Fruit fly (Drosophila melanogaster): Measurements from ENCODE around the gene CG10492.

Gene CG10492

dm6 chr2L:19054516-19054887 lies 624 bp downstream of the CG10492 start:
- no peak for TF ChIP-seq pan (optimal IDR thresholded peaks at IDR 0.05)
- no peak for TF ChIP-seq foxo (GFP tag; optimal IDR thresholded peaks at IDR 0.05)
- TF ChIP-seq Jra (GFP tag; optimal IDR thresholded peaks at IDR 0.05), result no peak
- TF ChIP-seq Abd-B (GFP tag; optimal IDR thresholded peaks at IDR 0.05), result no peak
- TF ChIP-seq Sp1 (GFP tag; optimal IDR thresholded peaks at IDR 0.05), result no peak
- no peak for TF ChIP-seq HLH106 (tag; optimal IDR thresholded peaks at IDR 0.05)

DNA sequence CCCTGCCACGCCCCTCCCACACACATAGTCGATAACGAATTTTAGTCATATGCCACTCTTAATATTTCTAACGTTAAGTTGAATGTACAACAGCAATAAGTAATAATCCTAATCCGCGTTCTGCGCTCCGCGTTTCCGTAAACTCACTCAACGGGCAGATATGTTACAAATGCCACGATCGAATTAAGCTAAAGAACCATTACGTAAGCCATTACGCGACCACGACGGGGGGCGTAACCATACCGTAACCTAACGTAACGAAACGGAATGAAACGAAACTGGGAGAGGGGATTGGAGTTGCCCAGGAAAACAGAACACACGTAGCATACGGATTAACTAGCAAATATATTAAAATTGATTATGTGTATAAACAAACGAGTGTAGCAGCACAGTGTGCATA lies 3.9 kb downstream of the CG10492 start:
- no peak for TF ChIP-seq dmrt93B (GFP tag; optimal IDR thresholded peaks at IDR 0.05)
- TF ChIP-seq pan (optimal IDR thresholded peaks at IDR 0.05), result no peak
- no peak for TF ChIP-seq Dfd (GFP tag; optimal IDR thresholded peaks at IDR 0.05)
- TF ChIP-seq Jra (GFP tag; optimal IDR thresholded peaks at IDR 0.05), result no peak
- no peak for TF ChIP-seq woc (GFP tag; optimal IDR thresholded peaks at IDR 0.05)
- no peak for TF ChIP-seq dsf (GFP tag; optimal IDR thresholded peaks at IDR 0.05; ENCODE audit: borderline replicate concordance)
- TF ChIP-seq Hr83 (GFP tag; optimal IDR thresholded peaks at IDR 0.05; ENCODE audit: poor library complexity, severe bottlenecking), result no peak
- TF ChIP-seq CrebA (GFP tag; optimal IDR thresholded peaks at IDR 0.05; ENCODE audit: borderline replicate concordance), result no peak
- TF ChIP-seq N (GFP tag; optimal IDR thresholded peaks at IDR 0.05), result no peak
- TF ChIP-seq br (GFP tag; optimal IDR thresholded peaks at IDR 0.05), result no peak
- no peak for TF ChIP-seq rgr (GFP tag; optimal IDR thresholded peaks at IDR 0.05)
- no peak for TF ChIP-seq psq (GFP tag; optimal IDR thresholded peaks at IDR 0.05)
- TF ChIP-seq Mio (GFP tag; optimal IDR thresholded peaks at IDR 0.05), result no peak
- no peak for TF ChIP-seq usp (GFP tag; optimal IDR thresholded peaks at IDR 0.05)
- TF ChIP-seq sv (GFP tag; optimal IDR thresholded peaks at IDR 0.05), result no peak
- TF ChIP-seq lola (GFP tag; optimal IDR thresholded peaks at IDR 0.05), result no peak
- TF ChIP-seq dl (GFP tag; optimal IDR thresholded peaks at IDR 0.05; ENCODE audit: insufficient read depth in 1 of 2, partially characterized antibody in 2 of 2), result no peak
- no peak for TF ChIP-seq Dif (GFP tag; optimal IDR thresholded peaks at IDR 0.05; ENCODE audit: partially characterized antibody)
- TF ChIP-seq foxo (GFP tag; optimal IDR thresholded peaks at IDR 0.05), result no peak

DNA sequence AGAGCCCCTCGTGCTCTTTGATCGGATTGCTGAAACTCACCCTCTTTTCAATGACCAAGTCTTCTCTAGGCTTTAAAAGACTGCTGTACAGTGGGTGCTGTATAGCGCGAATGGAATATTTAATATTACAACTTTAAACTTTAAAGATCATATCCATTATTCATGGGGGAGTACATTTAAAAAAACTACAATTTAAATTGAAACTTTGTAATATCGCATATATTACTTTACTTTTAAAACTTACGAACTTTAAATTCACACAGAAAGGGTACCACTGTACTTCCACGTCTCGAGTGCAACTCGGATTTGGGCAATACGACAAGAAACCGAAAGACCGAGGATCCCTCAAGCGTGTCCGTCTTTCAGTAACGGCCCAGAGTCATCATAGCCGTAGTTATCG lies 5.0 kb downstream of the CG10492 start, which contains the start of gene Phlpp:
Phlpp (plus strand) TSS at position 214 of the 400 bp plus-strand sequence.
- TF ChIP-seq GATAd (GFP tag; optimal IDR thresholded peaks at IDR 0.05) (no peak), ey (GFP tag; optimal IDR thresholded peaks at IDR 0.05) (peak; percentile 17)

dm6 chr2L:19063090-19063692 lies 9.3 kb downstream of the CG10492 start, which contains the start of gene Dus4:
Gene Dus4, plus strand, starts transcription at chr2L:19063295.
- no peak for TF ChIP-seq br (GFP tag; optimal IDR thresholded peaks at IDR 0.05)
- peak; percentile 36 for TF ChIP-seq Myc (optimal IDR thresholded peaks at IDR 0.05)
- no peak for TF ChIP-seq fru (GFP tag; optimal IDR thresholded peaks at IDR 0.05)

DNA sequence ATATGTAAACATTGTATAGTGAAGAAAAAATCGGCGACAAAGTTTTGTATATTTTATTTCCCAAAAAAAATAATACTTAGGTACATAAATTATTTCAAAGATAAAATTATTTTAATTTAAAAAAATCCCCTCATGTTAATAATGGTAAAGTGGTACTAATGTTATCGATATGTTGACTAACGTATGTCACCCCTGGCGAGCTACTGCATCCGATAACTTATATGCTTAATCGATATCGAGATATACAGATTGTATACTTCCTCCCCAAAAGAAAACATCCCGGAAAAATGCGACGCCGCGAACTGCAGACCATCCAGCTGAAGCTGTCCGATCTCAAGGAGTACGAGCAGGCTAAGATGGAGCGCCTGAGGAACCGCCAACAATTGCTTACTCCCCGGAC lies 10.8 kb downstream of the CG10492 start, which contains the start of gene CG17343:
CG17343 (plus strand) TSS at position 224 of the 400 bp plus-strand sequence.
- TF ChIP-seq pan (optimal IDR thresholded peaks at IDR 0.05), result no peak
- no peak for TF ChIP-seq h (GFP tag; optimal IDR thresholded peaks at IDR 0.05)
- no peak for TF ChIP-seq Rel (GFP tag; optimal IDR thresholded peaks at IDR 0.05)
- peak; percentile 90 for TF ChIP-seq Rel (tag; optimal IDR thresholded peaks at IDR 0.05)

DNA sequence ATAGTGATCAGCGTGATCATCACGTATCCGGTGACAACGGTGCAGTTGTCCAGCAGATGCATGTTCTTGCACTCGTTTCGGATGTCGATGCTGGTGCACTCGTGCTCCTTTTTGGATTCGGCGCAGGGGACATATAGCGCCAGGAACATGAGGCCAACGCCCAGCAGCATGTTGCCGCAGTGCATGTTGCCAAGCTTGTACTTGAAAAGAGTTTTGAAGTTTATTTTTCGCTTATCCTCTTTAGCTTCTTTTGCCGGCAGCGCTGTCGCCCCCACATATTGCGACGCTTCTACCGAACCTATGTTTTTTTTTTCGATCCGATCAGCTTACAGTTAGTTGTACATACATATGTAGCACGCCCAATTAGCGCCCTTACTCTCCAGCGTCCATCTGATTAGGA lies 14.5 kb downstream of the CG10492 start:
- TF ChIP-seq foxo (GFP tag; optimal IDR thresholded peaks at IDR 0.05), result no peak
- no peak for TF ChIP-seq Rel (GFP tag; optimal IDR thresholded peaks at IDR 0.05)
- TF ChIP-seq Rel (tag; optimal IDR thresholded peaks at IDR 0.05), result no peak
- no peak for TF ChIP-seq OdsH (GFP tag; optimal IDR thresholded peaks at IDR 0.05)
- no peak for TF ChIP-seq br (GFP tag; optimal IDR thresholded peaks at IDR 0.05)
- no peak for TF ChIP-seq fru (GFP tag; optimal IDR thresholded peaks at IDR 0.05)
- no peak for TF ChIP-seq Abd-B (GFP tag; optimal IDR thresholded peaks at IDR 0.05)
- no peak for TF ChIP-seq dmrt93B (GFP tag; optimal IDR thresholded peaks at IDR 0.05)
- no peak for TF ChIP-seq Hr78 (GFP tag; optimal IDR thresholded peaks at IDR 0.05)
- TF ChIP-seq jim (GFP tag; optimal IDR thresholded peaks at IDR 0.05), result no peak
- no peak for TF ChIP-seq sv (GFP tag; optimal IDR thresholded peaks at IDR 0.05)

Data from whole organism, wandering third instar larva.